Fruit fly (Drosophila melanogaster): ENCODE data around the gene Vps16A.

DNA sequence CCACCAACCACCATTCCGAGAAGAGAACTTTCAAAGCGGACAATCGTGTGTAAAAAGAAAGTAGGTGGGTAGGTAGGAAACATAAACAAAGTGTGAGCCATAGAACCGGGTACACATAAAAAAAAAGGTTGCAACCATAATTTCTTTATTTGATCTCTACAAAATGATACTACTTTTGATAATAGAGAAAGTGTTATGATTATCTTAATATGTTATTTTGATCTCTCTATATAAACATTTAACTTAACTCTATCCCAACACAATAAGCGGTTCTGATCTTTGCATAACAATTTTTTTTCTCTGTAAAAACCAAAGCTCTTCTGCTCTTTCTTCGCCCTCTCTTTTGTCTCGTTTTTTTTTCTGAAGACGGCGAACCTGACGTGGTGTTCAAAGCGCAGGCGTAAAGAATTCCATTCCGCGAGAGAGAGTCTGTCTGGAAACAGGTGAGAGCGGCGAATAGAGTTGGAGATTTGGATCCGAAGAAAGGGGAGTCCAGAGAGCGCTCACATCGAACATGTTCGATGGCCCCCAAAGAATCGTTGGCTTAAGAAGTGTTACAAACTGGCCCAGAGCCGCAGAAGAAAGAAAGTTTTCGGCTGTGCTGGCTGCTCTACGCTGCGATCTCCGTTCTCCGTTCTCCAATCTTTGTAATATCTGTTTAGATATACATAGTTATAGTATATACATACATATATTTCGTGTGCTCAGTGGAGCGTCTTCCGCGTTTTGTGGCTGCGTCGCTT lies 19.8 kb upstream of the Vps16A start:
- peak; percentile 86 for TF ChIP-seq rgr (GFP tag; optimal IDR thresholded peaks at IDR 0.05)
- TF ChIP-seq CG32264 (GFP tag; optimal IDR thresholded peaks at IDR 0.05) = peak; percentile 60
- peak in 1 of 2 experiments; percentile 51 for TF ChIP-seq dl (GFP tag; optimal IDR thresholded peaks at IDR 0.05; ENCODE audit: insufficient read depth in 1 of 2, partially characterized antibody in 2 of 2)
- no peak for TF ChIP-seq Hr78 (GFP tag; optimal IDR thresholded peaks at IDR 0.05)
- peak; percentile 90 for TF ChIP-seq OdsH (GFP tag; optimal IDR thresholded peaks at IDR 0.05)
- TF ChIP-seq h (GFP tag; optimal IDR thresholded peaks at IDR 0.05) = peak; percentile 92
- TF ChIP-seq Abd-B (GFP tag; optimal IDR thresholded peaks at IDR 0.05) = no peak
- peak; percentile 96 for TF ChIP-seq psq (GFP tag; optimal IDR thresholded peaks at IDR 0.05)
- TF ChIP-seq Myc (optimal IDR thresholded peaks at IDR 0.05) = no peak
- peak; percentile 9 for TF ChIP-seq sv (GFP tag; optimal IDR thresholded peaks at IDR 0.05)
- TF ChIP-seq Mio (GFP tag; optimal IDR thresholded peaks at IDR 0.05) = no peak
- peak; percentile 78 for TF ChIP-seq Hnf4 (GFP tag; optimal IDR thresholded peaks at IDR 0.05)
- no peak for TF ChIP-seq Hr83 (GFP tag; optimal IDR thresholded peaks at IDR 0.05; ENCODE audit: poor library complexity, severe bottlenecking)

All from whole organism, wandering third instar larva.